Fruit fly (Drosophila melanogaster) whole organism: ENCODE results near the gene raw.

Experiments used
- CG8478 ChIP-seq: fragments of >200 bp; optimal IDR thresholded peaks from 2 replicates; lab custom pipeline; 2018; ENCODE audit warnings: inconsistent platforms
- Dll ChIP-seq: fragments of >200 bp; optimal IDR thresholded peaks from 2 replicates; lab custom pipeline; 2017
- EcR ChIP-seq, 2 experiments: fragments of >200 bp; optimal IDR thresholded peaks; 2 replicates each; lab custom pipeline; 2017; ENCODE audit warnings: missing biosample characterization in 2 of 2, missing genetic modification characterization in 2 of 2, missing genetic modification reagents in 2 of 2
- pan ChIP-seq: fragments of >200 bp; optimal IDR thresholded peaks from 2 replicates; lab custom pipeline; 2017
- psq ChIP-seq: fragments of >200 bp; optimal IDR thresholded peaks from 2 replicates; lab custom pipeline; 2017
- usp ChIP-seq: fragments of >200 bp; optimal IDR thresholded peaks from 2 replicates; lab custom pipeline; 2017; ENCODE audit warnings: missing biosample characterization, missing genetic modification characterization, mixed read lengths

dm6 chr2L:8699895-8700314 lies 40.6 kb downstream of the raw start:
- TF ChIP-seq pan (lab: Kevin White, UChicago) (no peak), psq (lab: Kevin White, UChicago) (no peak), usp (no peak), CG8478 (no peak), Dll (no peak), EcR (GFP tag; optimal IDR thresholded peaks at IDR 0.05; lab: Kevin White, UChicago) (no peak)
